Fruit fly (Drosophila melanogaster) whole organism, adult: ENCODE measurements around the gene CG42828.

Source experiments
- CG11617 ChIP-seq: fragments of 200-800 bp; sonication (Bioruptor generic); optimal IDR thresholded peaks from 2 replicates; lab custom pipeline; 2017; ENCODE audit warnings: mild to moderate bottlenecking, missing biosample characterization, missing genetic modification reagents, missing genetic modification characterization
- CG12768 ChIP-seq: fragments of 200-800 bp; sonication (Bioruptor generic); optimal IDR thresholded peaks from 2 replicates; lab custom pipeline; 2017; ENCODE audit warnings: missing biosample characterization, missing genetic modification characterization, mild to moderate bottlenecking, moderate library complexity, missing genetic modification reagents
- CG14711 ChIP-seq: fragments of 200-800 bp; sonication (Bioruptor generic); optimal IDR thresholded peaks from 2 replicates; lab custom pipeline; 2018; ENCODE audit warnings: missing biosample characterization, mild to moderate bottlenecking, missing genetic modification characterization, moderate library complexity
- CG1620 ChIP-seq: fragments of 200-800 bp; sonication (Bioruptor generic); optimal IDR thresholded peaks from 2 replicates; lab custom pipeline; 2016; ENCODE audit warnings: missing biosample characterization, missing genetic modification characterization
- CG33017 ChIP-seq: fragments of 200-800 bp; sonication (Bioruptor generic); optimal IDR thresholded peaks from 2 replicates; lab custom pipeline; 2018; ENCODE audit warnings: missing biosample characterization, mild to moderate bottlenecking, missing genetic modification characterization, moderate library complexity
- CG5204 ChIP-seq: fragments of 200-800 bp; sonication (Bioruptor generic); optimal IDR thresholded peaks from 2 replicates; lab custom pipeline; 2016; ENCODE audit warnings: missing biosample characterization, missing genetic modification characterization
- CG7045 ChIP-seq: fragments of 200-800 bp; sonication (Bioruptor generic); optimal IDR thresholded peaks from 2 replicates; lab custom pipeline; 2017; ENCODE audit warnings: missing biosample characterization, mild to moderate bottlenecking, missing genetic modification characterization
- CG7101 ChIP-seq: fragments of 200-800 bp; sonication (Bioruptor generic); optimal IDR thresholded peaks from 2 replicates; lab custom pipeline; 2018; ENCODE audit warnings: missing biosample characterization, mild to moderate bottlenecking, missing genetic modification characterization, moderate library complexity
- Clk ChIP-seq: fragments of 200-800 bp; sonication (Bioruptor generic); optimal IDR thresholded peaks from 2 replicates; lab custom pipeline; 2017; ENCODE audit warnings: missing biosample characterization, missing genetic modification characterization
- Crg-1 ChIP-seq: fragments of 200-800 bp; sonication (Bioruptor generic); optimal IDR thresholded peaks from 2 replicates; lab custom pipeline; 2016; ENCODE audit warnings: missing biosample characterization, missing genetic modification characterization
- Hr96 ChIP-seq: fragments of 200-800 bp; sonication (Bioruptor generic); optimal IDR thresholded peaks from 2 replicates; lab custom pipeline; 2016; ENCODE audit warnings: missing biosample characterization, missing genetic modification characterization
- Mnt ChIP-seq: fragments of 200-800 bp; sonication (Bioruptor generic); optimal IDR thresholded peaks from 2 replicates; lab custom pipeline; 2016; ENCODE audit warnings: missing biosample characterization, mild to moderate bottlenecking, missing genetic modification characterization
- bab1 ChIP-seq: fragments of 200-800 bp; sonication (Bioruptor generic); optimal IDR thresholded peaks from 3 replicates; lab custom pipeline; 2019; ENCODE audit warnings: missing biosample characterization, mild to moderate bottlenecking, missing genetic modification characterization, moderate library complexity
- cic ChIP-seq: fragments of 200-800 bp; sonication (Bioruptor generic); optimal IDR thresholded peaks from 2 replicates; lab custom pipeline; 2017; ENCODE audit warnings: missing biosample characterization, mild to moderate bottlenecking, missing genetic modification characterization, moderate library complexity
- cnc ChIP-seq, 2 experiments: fragments of >200 bp; optimal IDR thresholded peaks; 2 replicates each; lab custom pipeline; 2017
- kay ChIP-seq: fragments of 200-800 bp; sonication (Bioruptor generic); peaks from one replicate; lab custom pipeline; 2016; ENCODE audit warnings: missing biosample characterization, missing genetic modification characterization, borderline replicate concordance
- ovo ChIP-seq: fragments of 200-800 bp; sonication (Bioruptor generic); optimal IDR thresholded peaks from 2 replicates; lab custom pipeline; 2016; ENCODE audit warnings: missing biosample characterization, missing genetic modification characterization
- pad ChIP-seq: fragments of 200-800 bp; sonication (Bioruptor generic); optimal IDR thresholded peaks from 3 replicates; lab custom pipeline; 2017; ENCODE audit warnings: missing biosample characterization, missing genetic modification characterization, mild to moderate bottlenecking, moderate library complexity, missing genetic modification reagents
- tj ChIP-seq: fragments of 200-800 bp; sonication (Bioruptor generic); optimal IDR thresholded peaks from 3 replicates; lab custom pipeline; 2017; ENCODE audit warnings: missing biosample characterization, mild to moderate bottlenecking, missing genetic modification characterization, moderate library complexity
- toe ChIP-seq: fragments of 200-800 bp; sonication (Bioruptor generic); optimal IDR thresholded peaks from 2 replicates; lab custom pipeline; 2016; ENCODE audit warnings: missing biosample characterization, missing genetic modification characterization

Gene CG42828

dm6 chr3R:23332535-23333333 is 40.8 kb upstream of the CG42828 start:
- peak; percentile 4 for TF ChIP-seq CG7045 (GFP tag; lab: Kevin White, UChicago)
- TF ChIP-seq Hr96 (GFP tag; lab: Kevin White, UChicago), result no peak
- TF ChIP-seq kay, result peak; percentile 39
- peak; percentile 90 for TF ChIP-seq tj

DNA sequence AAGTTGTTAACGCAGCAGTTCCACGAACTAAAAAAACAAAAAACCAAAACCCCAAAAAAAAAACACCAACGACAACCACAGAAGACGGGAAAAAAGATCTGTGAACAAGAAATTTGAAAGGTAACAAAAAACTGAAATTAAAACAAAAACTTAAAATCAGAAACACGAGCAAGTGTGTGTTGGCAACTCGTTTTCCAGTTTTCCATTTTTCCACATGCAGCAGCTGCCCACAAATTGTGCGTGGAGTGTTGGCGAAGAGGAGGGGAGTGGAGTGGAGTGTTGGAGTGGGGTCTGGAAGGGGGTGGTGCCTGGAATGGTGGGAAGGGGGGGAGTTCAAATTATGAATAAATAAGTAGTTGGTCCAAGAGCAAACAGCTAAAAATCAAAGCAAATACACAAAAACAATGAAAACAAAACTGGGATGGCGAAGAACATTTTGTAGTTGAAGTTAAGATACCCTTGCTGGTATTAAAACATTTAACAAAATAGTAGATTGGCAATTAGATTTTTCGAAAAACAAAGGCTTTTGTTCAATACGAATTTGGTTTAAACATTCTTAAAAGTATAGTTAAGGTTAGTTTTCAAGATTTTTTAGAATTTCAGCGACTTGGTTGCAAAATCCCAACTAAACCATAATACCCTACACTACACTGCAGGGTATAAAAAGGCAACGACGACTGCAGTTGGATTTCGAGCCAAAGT is 40.0 kb upstream of the CG42828 start:
- no peak for TF ChIP-seq kay
- no peak for TF ChIP-seq Hr96 (GFP tag; lab: Kevin White, UChicago)
- TF ChIP-seq tj, result no peak
- no peak for TF ChIP-seq CG11617
- peak; percentile 9 for TF ChIP-seq CG7101 (tag; lab: Kevin White, UChicago)
- no peak for TF ChIP-seq bab1
- TF ChIP-seq cnc (optimal IDR thresholded peaks at IDR 0.05; lab: Kevin White, UChicago), result no peak

DNA sequence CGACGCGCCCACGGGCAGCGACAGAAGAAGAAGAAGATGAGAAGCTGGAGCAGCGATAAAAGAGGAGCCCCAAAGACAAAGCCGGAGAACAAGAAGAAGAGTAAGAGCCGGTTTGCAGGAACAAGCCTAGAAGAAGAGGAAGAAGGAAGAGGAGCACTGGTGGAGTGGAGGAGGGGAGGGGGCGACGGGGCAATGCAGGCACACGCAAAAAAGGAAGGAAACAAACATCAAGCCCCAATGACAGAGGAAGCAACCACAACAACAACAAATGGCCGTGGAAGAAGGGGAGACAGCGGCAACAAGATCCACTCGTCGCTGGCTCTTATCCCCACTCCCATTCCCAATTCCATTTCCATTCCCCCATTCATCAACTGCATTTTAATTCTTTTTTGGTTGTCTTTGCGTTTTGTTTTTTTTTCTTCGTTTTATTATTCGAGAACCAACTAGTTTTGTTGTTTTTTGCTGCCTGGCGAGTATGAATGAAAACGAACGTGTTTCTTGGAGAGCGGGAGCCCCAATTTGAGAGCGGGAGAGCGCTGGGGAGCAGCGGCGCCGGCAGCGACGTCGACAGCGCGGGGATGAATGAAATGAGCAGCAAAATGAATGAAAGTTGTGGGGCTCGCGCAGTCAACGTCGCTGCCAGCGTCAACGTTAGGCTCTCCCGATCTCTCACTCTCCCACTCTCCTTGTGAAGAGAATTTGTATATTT is 39.3 kb upstream of the CG42828 start:
- TF ChIP-seq Clk, result no peak
- TF ChIP-seq cic, result peak; percentile 99
- peak; percentile 18 for TF ChIP-seq ovo (GFP tag; lab: Kevin White, UChicago)
- TF ChIP-seq CG12768 (GFP tag; lab: Kevin White, UChicago), result peak; percentile 61
- TF ChIP-seq pad, result no peak
- TF ChIP-seq CG11617, result no peak
- no peak for TF ChIP-seq CG1620 (GFP tag; lab: Kevin White, UChicago)
- TF ChIP-seq CG7045 (GFP tag; lab: Kevin White, UChicago), result no peak
- TF ChIP-seq bab1, result no peak
- TF ChIP-seq tj, result peak; percentile 85
- TF ChIP-seq kay, result no peak
- no peak for TF ChIP-seq CG14711
- no peak for TF ChIP-seq Hr96 (GFP tag; lab: Kevin White, UChicago)
- TF ChIP-seq CG33017 (tag; lab: Kevin White, UChicago), result peak; percentile 41
- no peak for TF ChIP-seq Crg-1 (GFP tag; lab: Kevin White, UChicago)
- no peak for TF ChIP-seq CG5204
- TF ChIP-seq cnc (optimal IDR thresholded peaks at IDR 0.05; lab: Kevin White, UChicago), result no peak
- no peak for TF ChIP-seq toe (GFP tag; lab: Kevin White, UChicago)
- TF ChIP-seq Mnt, result no peak
- TF ChIP-seq CG7101 (tag; lab: Kevin White, UChicago), result no peak

- TF ChIP-seq CG5204 (peak; percentile 53), CG33017 (tag; lab: Kevin White, UChicago) (no peak), Clk (no peak), Mnt (no peak), CG7101 (tag; lab: Kevin White, UChicago) (peak; percentile 3), kay (no peak), CG14711 (peak; percentile 7), Hr96 (GFP tag; lab: Kevin White, UChicago) (no peak), cnc (optimal IDR thresholded peaks at IDR 0.05; lab: Kevin White, UChicago) (no peak), Crg-1 (GFP tag; lab: Kevin White, UChicago) (no peak), ovo (GFP tag; lab: Kevin White, UChicago) (no peak), tj (no peak), cic (no peak), CG12768 (GFP tag; lab: Kevin White, UChicago) (no peak), CG11617 (no peak), CG1620 (GFP tag; lab: Kevin White, UChicago) (no peak), bab1 (no peak), toe (GFP tag; lab: Kevin White, UChicago) (no peak), pad (no peak), CG7045 (GFP tag; lab: Kevin White, UChicago) (no peak)
Measured at dm6 chr3R:23334866-23335265, 38.6 kb upstream of the CG42828 start.

dm6 chr3R:23335577-23335976 is 37.9 kb upstream of the CG42828 start:
- no peak for TF ChIP-seq Crg-1 (GFP tag; lab: Kevin White, UChicago)
- TF ChIP-seq CG5204, result no peak
- TF ChIP-seq cic, result no peak
- TF ChIP-seq ovo (GFP tag; lab: Kevin White, UChicago), result peak; percentile 23
- no peak for TF ChIP-seq cnc (optimal IDR thresholded peaks at IDR 0.05; lab: Kevin White, UChicago)
- no peak for TF ChIP-seq toe (GFP tag; lab: Kevin White, UChicago)
- peak; percentile 15 for TF ChIP-seq tj
- peak; percentile 59 for TF ChIP-seq CG11617
- peak; percentile 82 for TF ChIP-seq kay
- peak; percentile 22 for TF ChIP-seq pad
- peak; percentile 67 for TF ChIP-seq CG33017 (tag; lab: Kevin White, UChicago)
- no peak for TF ChIP-seq Mnt
- TF ChIP-seq CG7045 (GFP tag; lab: Kevin White, UChicago), result peak; percentile 61
- peak; percentile 46 for TF ChIP-seq CG12768 (GFP tag; lab: Kevin White, UChicago)
- TF ChIP-seq CG7101 (tag; lab: Kevin White, UChicago), result peak; percentile 76
- no peak for TF ChIP-seq CG1620 (GFP tag; lab: Kevin White, UChicago)
- TF ChIP-seq Hr96 (GFP tag; lab: Kevin White, UChicago), result peak; percentile 15
- TF ChIP-seq CG14711, result peak; percentile 52
- no peak for TF ChIP-seq Clk
- no peak for TF ChIP-seq bab1

- no peak for TF ChIP-seq CG11617
Measured at dm6 chr3R:23336513-23336912, 37.0 kb upstream of the CG42828 start.
